Worm (Caenorhabditis elegans): Measurements from ENCODE around the gene B0334.4.

- TF ChIP-seq nhr-237 (tag; optimal IDR thresholded peaks at IDR 0.05) (no peak), elt-1 (tag; optimal IDR thresholded peaks at IDR 0.05) (no peak), fos-1 (tag; optimal IDR thresholded peaks at IDR 0.05) (peak; percentile 70), lin-13 (GFP tag; optimal IDR thresholded peaks at IDR 0.05) (no peak), blmp-1 (tag; optimal IDR thresholded peaks at IDR 0.05; ENCODE audit: insufficient read depth) (no peak), nhr-12 (tag; optimal IDR thresholded peaks at IDR 0.05) (no peak), unc-39 (tag; optimal IDR thresholded peaks at IDR 0.05) (no peak), lsy-2 (tag; optimal IDR thresholded peaks at IDR 0.05) (peak; percentile 48 to 88), unc-62 (GFP tag; optimal IDR thresholded peaks at IDR 0.05) (no peak), nhr-25 (tag; optimal IDR thresholded peaks at IDR 0.05) (peak; percentile 58), nhr-23 (tag; optimal IDR thresholded peaks at IDR 0.05) (no peak)
Observed at ce11 chrII:11484600-11484999, 10.9 kb upstream of the B0334.4 start.

Measured in whole organism, L2 larva.